Fruit fly (Drosophila melanogaster) whole organism, embryonic: Measurements from ENCODE around the gene Nepl4.

Experiments used
- CG15073 ChIP-seq: fragments of 200-800 bp; sonication (Bioruptor generic); optimal IDR thresholded peaks from 2 replicates; lab custom pipeline; 2016; ENCODE audit warnings: missing biosample characterization, missing genetic modification characterization
- CG15514 ChIP-seq: fragments of 200-800 bp; sonication (Bioruptor generic); optimal IDR thresholded peaks from 3 replicates; lab custom pipeline; 2017; ENCODE audit warnings: missing biosample characterization, missing genetic modification characterization, mild to moderate bottlenecking, moderate library complexity, missing genetic modification reagents
- CG4854 ChIP-seq: fragments of 200-800 bp; sonication (Bioruptor generic); optimal IDR thresholded peaks from 2 replicates; lab custom pipeline; 2016; ENCODE audit warnings: missing biosample characterization, missing genetic modification characterization, inconsistent platforms
- CG9797 ChIP-seq: fragments of 200-800 bp; sonication (Bioruptor generic); optimal IDR thresholded peaks from 3 replicates; lab custom pipeline; 2018; ENCODE audit warnings: missing biosample characterization, mild to moderate bottlenecking, missing genetic modification characterization
- Hey ChIP-seq: fragments of 200-800 bp; sonication (Bioruptor generic); optimal IDR thresholded peaks from 3 replicates; lab custom pipeline; 2018; ENCODE audit warnings: missing biosample characterization, mild to moderate bottlenecking, missing genetic modification characterization
- MTF-1 ChIP-seq: fragments of 200-800 bp; sonication (Bioruptor generic); optimal IDR thresholded peaks from 2 replicates; lab custom pipeline; 2018; ENCODE audit warnings: missing biosample characterization, mild to moderate bottlenecking, missing genetic modification characterization, borderline replicate concordance
- grau ChIP-seq: fragments of 200-800 bp; optimal IDR thresholded peaks from 3 replicates; lab custom pipeline; 2019; ENCODE audit warnings: missing biosample characterization, mild to moderate bottlenecking, missing genetic modification characterization, moderate library complexity
- jing ChIP-seq: fragments of 200-800 bp; sonication (Bioruptor generic); optimal IDR thresholded peaks from 2 replicates; lab custom pipeline; 2018; ENCODE audit warnings: missing biosample characterization, mild to moderate bottlenecking, missing genetic modification characterization
- lilli ChIP-seq: fragments of 200-800 bp; sonication (Bioruptor generic); optimal IDR thresholded peaks from 3 replicates; lab custom pipeline; 2016; ENCODE audit warnings: missing biosample characterization, missing genetic modification characterization

- no peak for TF ChIP-seq Hey (tag; lab: Kevin White, UChicago)
- TF ChIP-seq CG9797 (GFP tag; lab: Kevin White, UChicago) = no peak
- TF ChIP-seq MTF-1 (GFP tag; lab: Kevin White, UChicago) = no peak
- TF ChIP-seq lilli = no peak
- TF ChIP-seq CG15514 (GFP tag; lab: Kevin White, UChicago) = no peak
- no peak for TF ChIP-seq CG15073 (GFP tag; lab: Kevin White, UChicago)
- no peak for TF ChIP-seq grau
- no peak for TF ChIP-seq CG4854 (GFP tag; lab: Kevin White, UChicago)
- TF ChIP-seq jing (GFP tag; lab: Kevin White, UChicago) = no peak
Observed at dm6 chr2L:6371025-6371641, 3.5 kb downstream of the Nepl4 start.
